Worm (Caenorhabditis elegans) whole organism, L4/young adult: ENCODE data around the gene K04A8.20.
"Not testable (repeated sequence)": the region's sequence is repeated elsewhere in the genome, so short reads cannot be mapped to it uniquely, and the experiment has no call there.

Experiments
- W03F9.2 ChIP-seq: fragments of 150-350 bp; optimal IDR thresholded peaks from 2 replicates; lab custom pipeline; 2014; ENCODE audit warnings: missing biosample characterization, missing genetic modification characterization
- dao-5 ChIP-seq: sonication (generic microtip); optimal IDR thresholded peaks from 2 replicates; lab custom pipeline; 2016; ENCODE audit warnings: missing genotype, missing genetic modification characterization, moderate library complexity, missing compliant biosample characterization
- him-1 ChIP-seq: sonication (generic microtip); optimal IDR thresholded peaks from 2 replicates; lab custom pipeline; 2016; ENCODE audit warnings: missing genotype, missing genetic modification reagents, missing genetic modification characterization, missing compliant biosample characterization

K04A8.20 gene

DNA sequence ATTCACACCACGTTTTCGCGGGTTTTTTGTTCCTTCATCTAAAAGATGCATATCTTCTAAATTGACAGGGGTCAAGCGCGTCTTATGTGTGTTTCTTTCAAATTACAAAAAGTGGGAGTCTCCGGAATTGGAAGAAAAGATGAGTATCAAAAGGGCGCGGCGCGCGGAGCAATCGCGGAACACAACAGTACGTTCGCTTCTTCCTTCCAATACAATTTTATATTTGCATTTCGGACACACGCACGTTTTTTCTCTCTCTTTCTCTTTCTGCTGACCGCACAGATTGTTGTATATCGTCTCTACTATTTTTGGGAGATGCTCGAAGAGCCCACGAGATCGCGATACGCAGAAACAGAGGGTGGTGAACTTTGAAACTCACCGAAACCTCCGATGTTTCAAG lies 939 bp upstream of the K04A8.20 start:
- no peak for TF ChIP-seq W03F9.2

DNA sequence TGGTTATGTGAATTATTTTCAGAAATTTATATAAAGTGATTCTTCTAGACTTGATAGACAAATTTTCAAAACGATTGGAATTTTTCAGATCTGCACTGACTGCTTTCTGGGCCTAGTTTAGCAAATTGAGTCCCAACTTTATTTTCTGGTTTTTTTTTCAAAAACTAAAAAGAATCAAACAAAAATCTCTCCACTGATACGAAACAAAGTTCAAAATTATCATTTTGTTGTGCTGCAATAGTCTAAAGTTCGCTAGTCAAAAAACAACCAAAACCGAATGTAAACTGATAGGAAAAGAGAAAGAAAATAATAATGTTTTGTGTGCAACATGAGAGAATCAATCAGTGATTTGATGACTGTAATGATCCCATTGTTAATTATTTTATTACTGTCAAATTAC lies 623 bp downstream of the K04A8.20 start, which contains the start of gene lipl-4:
lipl-4 (plus strand) TSS at position 301 of the 400 bp plus-strand sequence.
- no peak for TF ChIP-seq dao-5 (tag; lab: Kevin White, UChicago)
- no peak for TF ChIP-seq him-1 (tag; lab: Kevin White, UChicago)

DNA sequence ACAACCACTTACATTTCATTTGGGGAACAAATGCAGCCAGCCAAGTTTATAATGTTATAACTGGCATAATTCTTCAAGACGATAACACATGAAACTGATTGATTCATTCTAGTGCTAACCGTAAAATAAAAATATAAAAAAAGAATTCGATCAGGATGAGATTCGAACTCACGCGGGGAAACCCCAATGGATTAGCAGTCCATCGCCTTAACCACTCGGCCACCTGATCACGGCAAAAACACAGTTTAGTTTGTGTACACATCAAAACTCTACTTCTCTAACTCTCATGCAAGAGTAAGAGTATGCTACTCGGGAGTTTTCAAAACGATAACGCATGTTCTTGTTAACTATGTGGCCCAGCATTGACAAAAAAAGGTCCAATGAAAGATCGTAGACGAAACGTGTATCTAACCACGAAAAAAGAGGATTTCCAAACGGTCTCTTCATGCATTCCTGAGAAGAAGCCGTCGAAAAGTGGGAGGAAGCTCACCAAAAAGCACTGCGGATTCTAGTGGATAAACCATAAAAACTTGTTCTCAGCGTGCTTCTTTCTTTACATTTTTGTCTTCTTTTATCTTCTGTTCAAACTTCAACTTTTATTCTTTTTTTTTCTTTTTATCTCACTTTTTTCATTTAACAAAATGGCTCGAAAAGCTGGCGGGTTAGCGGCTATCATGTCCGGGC lies 2.6 kb downstream of the K04A8.20 start, which contains the start of gene twk-10:
twk-10 (plus strand) TSS at position 634 of the 684 bp plus-strand sequence.
- TF ChIP-seq dao-5 (tag; lab: Kevin White, UChicago): peak; percentile 26
- TF ChIP-seq him-1 (tag; lab: Kevin White, UChicago): no peak
- no peak for TF ChIP-seq W03F9.2

DNA sequence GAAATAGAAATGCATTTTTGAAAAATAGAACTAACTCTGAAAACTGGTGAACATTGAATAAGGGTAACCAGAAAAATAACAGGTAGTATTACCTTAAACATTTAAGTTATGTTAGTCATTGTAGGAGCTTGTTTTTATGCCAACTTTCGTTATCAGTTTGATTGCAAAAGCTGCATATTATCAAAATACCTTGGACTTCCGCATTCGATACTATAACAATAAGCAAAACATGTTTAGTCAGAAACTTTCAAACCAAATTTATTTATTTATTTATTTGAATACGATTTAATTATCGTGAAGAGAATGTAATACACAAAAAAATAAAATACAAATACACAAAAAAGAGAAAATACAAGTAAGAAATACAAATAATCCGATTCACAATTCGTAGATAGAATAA lies 5.1 kb downstream of the K04A8.20 start, which contains the start of gene K04A8.19:
K04A8.19 (minus strand) TSS at position 101 of the 400 bp plus-strand sequence.
- TF ChIP-seq him-1 (tag; lab: Kevin White, UChicago) (no peak), W03F9.2 (no peak), dao-5 (tag; lab: Kevin White, UChicago) (no peak)

DNA sequence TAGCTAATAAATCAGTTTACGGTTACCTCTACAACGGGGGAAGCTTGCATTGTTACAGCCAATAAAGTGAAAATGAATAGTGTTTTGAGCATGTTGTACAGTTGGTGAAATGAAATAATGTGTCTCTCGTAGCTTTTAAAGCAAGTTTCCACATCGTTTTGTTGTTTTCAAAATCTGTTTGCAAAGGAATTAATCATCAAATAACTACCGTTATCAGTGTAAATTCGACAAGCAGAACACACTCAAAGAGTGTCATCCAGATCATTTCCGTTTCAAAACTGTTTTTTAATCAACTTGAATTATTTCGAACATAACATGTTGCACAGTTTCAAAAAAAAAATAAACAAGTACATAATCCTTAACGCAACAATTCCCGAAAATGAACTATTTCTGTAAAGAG lies 7.8 kb downstream of the K04A8.20 start, which contains the start of gene spp-27:
spp-27 (minus strand) TSS at position 101 of the 400 bp plus-strand sequence.
- TF ChIP-seq W03F9.2 (no peak), him-1 (tag; lab: Kevin White, UChicago) (no peak), dao-5 (tag; lab: Kevin White, UChicago) (no peak)

DNA sequence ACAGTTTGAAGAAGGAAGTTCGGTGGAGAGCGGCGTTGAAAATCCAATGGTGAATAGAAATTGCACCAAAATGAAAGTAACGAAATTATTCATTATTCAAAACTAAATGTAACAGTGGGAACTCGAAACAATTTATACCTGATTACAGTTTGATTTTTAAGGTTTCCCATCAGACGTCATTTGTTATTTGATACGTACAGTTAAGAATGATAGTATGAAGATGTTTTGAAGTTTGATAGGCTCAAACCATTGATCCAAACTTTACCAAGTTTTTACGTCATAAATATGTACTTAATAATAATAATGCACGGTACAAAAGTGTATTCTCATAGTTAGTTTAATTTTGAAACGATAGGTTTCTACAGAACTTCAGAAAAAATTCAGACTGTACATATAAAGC lies 8.9 kb downstream of the K04A8.20 start, which contains the start of gene spp-20:
spp-20 (minus strand) TSS at position 101 of the 400 bp plus-strand sequence.
- TF ChIP-seq him-1 (tag; lab: Kevin White, UChicago): no peak
- TF ChIP-seq W03F9.2: no peak
- TF ChIP-seq dao-5 (tag; lab: Kevin White, UChicago): no peak

DNA sequence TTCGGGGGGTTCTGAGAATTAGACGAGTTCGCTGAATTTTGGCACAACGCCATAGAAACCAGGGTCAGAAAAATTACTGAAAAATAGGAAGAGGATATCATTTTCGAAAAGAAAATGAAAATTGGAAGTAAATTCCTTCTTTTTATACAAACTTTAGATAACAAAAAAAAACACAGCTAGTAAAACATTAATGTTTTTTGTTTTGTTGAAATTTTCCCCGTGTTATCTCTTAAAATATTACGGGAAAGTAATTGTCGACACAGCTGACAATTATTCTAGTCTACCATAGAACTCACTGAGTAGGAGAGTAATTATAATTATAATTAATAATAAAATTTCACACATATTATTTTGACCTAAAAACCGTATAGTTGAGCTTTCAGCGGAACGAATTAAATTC lies 9.9 kb downstream of the K04A8.20 start, which contains the start of gene spp-26:
spp-26 (minus strand) TSS at position 101 of the 400 bp plus-strand sequence.
- no peak for TF ChIP-seq W03F9.2
- no peak for TF ChIP-seq dao-5 (tag; lab: Kevin White, UChicago)
- no peak for TF ChIP-seq him-1 (tag; lab: Kevin White, UChicago)

DNA sequence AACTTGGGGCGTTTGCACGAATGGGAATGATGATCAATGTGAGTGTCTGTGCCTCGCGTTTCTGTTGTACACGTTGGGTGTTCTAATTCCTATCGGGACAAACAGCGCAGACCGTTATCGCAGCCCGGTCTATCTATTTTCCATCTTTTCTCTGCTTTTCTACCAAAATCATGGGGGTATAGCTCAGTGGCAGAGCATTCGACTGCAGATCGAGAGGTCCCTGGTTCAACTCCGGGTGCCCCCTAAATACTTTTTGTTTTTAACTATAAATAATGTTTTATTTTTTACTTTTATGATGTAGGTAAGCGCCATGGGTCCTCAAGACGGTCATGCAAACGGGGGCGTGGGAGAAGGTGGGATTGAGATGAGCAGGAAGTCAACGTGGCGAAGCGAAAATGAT lies 10.3 kb downstream of the K04A8.20 start:
- TF ChIP-seq dao-5 (tag; lab: Kevin White, UChicago): peak; percentile 21
- no peak for TF ChIP-seq W03F9.2

DNA sequence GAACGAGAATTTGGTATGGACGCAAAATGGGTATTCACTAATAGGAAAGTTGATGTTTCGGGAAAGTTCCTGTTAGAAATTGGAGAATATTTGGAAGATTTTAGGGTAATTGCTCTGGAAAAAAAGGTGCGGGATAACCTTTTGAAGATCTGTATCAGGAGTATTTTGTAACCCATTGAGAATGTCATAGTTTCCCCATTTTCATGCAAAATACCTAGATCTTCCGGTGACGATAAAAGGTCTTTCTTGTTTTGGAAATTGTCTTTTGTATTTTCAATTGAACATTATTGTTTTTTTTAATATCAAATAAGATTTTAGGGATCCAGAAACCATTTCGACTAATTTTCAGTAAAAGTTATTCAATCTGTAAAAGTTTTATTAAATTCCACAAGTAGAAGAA lies 12.3 kb downstream of the K04A8.20 start, which contains the start of gene spp-19:
spp-19 (minus strand) TSS at position 101 of the 400 bp plus-strand sequence.
- TF ChIP-seq him-1 (tag; lab: Kevin White, UChicago) (no peak), W03F9.2 (no peak), dao-5 (tag; lab: Kevin White, UChicago) (no peak)

DNA sequence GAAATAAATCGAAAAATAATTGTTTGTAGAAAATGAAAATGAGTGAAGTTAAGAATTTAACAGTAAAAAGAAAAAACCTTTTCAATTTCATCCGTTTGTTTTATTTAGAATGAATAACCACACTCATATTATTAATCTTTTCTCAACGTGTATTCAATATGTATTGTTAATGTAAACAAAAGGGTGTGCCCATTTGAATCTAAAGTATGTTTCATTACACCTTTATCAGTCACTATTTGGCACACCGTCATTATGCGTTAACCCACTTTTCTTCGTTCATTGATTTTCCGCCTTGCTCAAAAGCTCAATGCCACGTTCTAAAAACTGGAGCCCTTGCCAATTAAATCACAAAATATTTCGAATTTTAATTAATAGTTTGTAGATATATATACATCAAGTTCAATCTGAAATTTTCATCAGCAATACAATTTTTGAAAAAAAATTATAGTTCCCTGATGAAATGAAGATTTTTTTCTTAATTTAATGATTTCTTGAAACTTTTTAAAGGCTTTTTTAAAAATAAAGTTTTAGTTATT lies 16.7 kb downstream of the K04A8.20 start, which contains the start of gene K04A8.1:
K04A8.1 (plus strand) TSS at position 486 of the 536 bp plus-strand sequence.
- TF ChIP-seq him-1 (tag; lab: Kevin White, UChicago) (no peak), dao-5 (tag; lab: Kevin White, UChicago) (no peak), W03F9.2 (no peak)

DNA sequence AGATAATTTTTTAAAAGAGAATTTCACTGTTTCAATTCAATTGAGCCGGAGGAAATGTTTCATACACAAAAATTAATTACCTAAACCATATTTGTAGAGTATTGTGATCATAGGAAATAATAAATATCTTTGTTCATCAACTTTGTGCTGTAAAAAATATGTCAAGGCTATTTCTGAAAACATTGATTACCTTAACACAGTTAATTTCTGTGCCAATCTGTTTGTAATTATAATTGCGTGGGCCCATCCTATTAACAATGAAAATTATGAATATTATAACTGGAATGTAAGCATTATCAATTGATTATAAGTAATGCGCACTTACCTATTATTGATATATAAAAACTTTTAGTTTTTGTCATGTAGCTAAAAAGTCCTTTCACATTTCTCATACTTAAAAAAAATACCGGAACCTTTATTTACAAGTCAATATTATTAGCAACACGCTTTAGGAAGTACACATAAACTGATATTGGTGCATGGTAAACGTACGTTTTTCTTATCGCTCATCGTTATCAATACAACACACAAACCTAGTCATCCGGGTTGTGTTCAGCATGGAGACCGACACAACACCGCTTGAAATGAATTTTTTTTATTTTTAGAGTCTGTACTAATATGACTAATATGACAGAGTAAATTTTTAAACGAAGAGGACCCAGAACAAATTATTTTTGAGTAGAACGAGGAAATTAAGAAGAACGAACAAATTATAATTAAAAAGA lies 26.3 kb downstream of the K04A8.20 start, which contains the start of gene fut-2:
fut-2 (minus strand) TSS at position 485 of the 725 bp plus-strand sequence.
- no peak for TF ChIP-seq W03F9.2
- no peak for TF ChIP-seq him-1 (tag; lab: Kevin White, UChicago)
- TF ChIP-seq dao-5 (tag; lab: Kevin White, UChicago): no peak

DNA sequence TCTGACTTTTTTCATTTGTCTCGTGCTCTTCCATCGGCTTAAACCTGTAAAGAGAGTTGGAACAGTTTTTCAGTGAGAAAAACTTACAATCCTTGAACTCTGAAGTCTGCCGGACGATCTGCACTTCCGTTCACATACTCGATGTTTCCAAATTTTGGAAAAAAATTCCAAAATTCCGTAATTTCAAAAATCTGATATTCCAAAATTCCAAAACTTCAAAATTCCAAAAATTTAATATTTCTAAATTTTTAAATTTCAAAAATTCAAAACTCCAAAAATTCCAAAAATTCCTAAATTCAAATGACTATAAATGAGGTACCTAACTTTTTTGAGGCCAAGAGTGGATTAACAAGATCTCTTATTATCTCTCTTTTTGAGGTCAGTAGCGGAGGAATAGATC lies 27.3 kb downstream of the K04A8.20 start, which contains the start of gene EGAP9.4:
EGAP9.4 (plus strand) TSS at position 301 of the 400 bp plus-strand sequence.
- no peak for TF ChIP-seq W03F9.2

DNA sequence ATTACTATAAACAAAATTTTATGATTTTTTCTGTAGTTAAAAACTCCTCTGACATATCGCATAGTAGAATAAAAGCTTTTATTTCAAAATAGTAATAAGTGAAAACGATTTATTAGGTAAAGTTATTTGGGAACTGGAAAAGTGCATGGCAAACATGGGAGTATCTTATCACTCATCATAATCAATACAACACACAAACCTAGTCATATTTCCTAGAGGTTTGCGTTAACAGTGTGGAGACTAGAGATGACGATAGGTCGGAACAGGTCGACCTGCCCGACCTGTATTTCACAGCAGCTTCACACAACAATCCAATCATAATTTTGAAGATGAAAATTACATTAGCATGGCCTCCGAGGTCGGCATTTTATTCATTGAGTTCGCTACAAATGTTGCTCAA lies 30.7 kb downstream of the K04A8.20 start, which contains the start of gene EGAP9.3:
EGAP9.3 (minus strand) TSS at position 131 of the 400 bp plus-strand sequence.
- TF ChIP-seq him-1 (tag; lab: Kevin White, UChicago): no peak
- TF ChIP-seq W03F9.2: no peak
- no peak for TF ChIP-seq dao-5 (tag; lab: Kevin White, UChicago)

DNA sequence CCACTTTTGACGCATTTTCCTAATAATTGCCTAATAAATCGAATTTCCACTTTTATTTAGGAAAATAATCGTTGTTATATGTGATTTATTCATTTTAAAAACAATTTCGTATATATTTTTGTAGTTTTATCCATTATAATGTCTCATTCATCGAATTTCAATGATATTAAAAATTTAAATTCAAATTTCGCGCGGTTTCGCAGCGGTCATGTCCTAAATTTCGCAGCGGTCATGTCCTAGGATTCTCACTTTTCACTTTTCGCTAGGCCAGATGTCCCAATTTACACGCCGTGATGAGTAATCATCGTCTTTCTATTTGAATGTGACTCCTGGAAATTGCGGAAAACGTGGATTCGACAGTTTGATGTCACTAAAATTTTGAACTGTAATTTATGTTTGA lies 32.5 kb downstream of the K04A8.20 start, which contains the start of gene ZK1055.4:
ZK1055.4 (plus strand) TSS at position 301 of the 400 bp plus-strand sequence.
- TF ChIP-seq him-1 (tag; lab: Kevin White, UChicago); W03F9.2; dao-5 (tag; lab: Kevin White, UChicago): not testable (repeated sequence)
